Fruit fly (Drosophila melanogaster): ENCODE results near the gene CG6565.

CG6565 gene

dm6 chr2L:13368940-13369339 lies 4.9 kb upstream of the CG6565 start, which contains the start of gene CG31855 (continued):
- TF ChIP-seq eve (GFP tag; optimal IDR thresholded peaks at IDR 0.05) (no peak), mirr (GFP tag; optimal IDR thresholded peaks at IDR 0.05) (peak; percentile 66), oc (tag; optimal IDR thresholded peaks at IDR 0.05) (no peak), ac (GFP tag; optimal IDR thresholded peaks at IDR 0.05) (no peak), Lhr (GFP tag; optimal IDR thresholded peaks at IDR 0.05) (peak; percentile 12), CG9797 (GFP tag; optimal IDR thresholded peaks at IDR 0.05) (no peak), PHDP (tag; optimal IDR thresholded peaks at IDR 0.05) (peak; percentile 81), HmgZ (tag; optimal IDR thresholded peaks at IDR 0.05) (peak; percentile 85), CG9727 (GFP tag; optimal IDR thresholded peaks at IDR 0.05) (peak; percentile 72), sr (GFP tag; IDR thresholded peaks at IDR 0.05) (peak; percentile 48; the same call in 2 of the 3 replicates), ERR (GFP tag; optimal IDR thresholded peaks at IDR 0.05) (peak; percentile 29), ash1 (GFP tag; optimal IDR thresholded peaks at IDR 0.05) (no peak), zen (tag; optimal IDR thresholded peaks at IDR 0.05) (peak; percentile 26), Oli (tag; optimal IDR thresholded peaks at IDR 0.05) (peak; percentile 63), CG1603 (tag; optimal IDR thresholded peaks at IDR 0.05) (peak; percentile 68), Doc2 (GFP tag; IDR thresholded peaks at IDR 0.05) (no peak), ttk (GFP tag; IDR thresholded peaks at IDR 0.05) (peak; percentile 69), dpn (GFP tag; optimal IDR thresholded peaks at IDR 0.05) (peak; percentile 80 to 90), scrt (GFP tag; optimal IDR thresholded peaks at IDR 0.05) (peak; percentile 66), Side (GFP tag; optimal IDR thresholded peaks at IDR 0.05) (peak; percentile 64), D19A (tag; optimal IDR thresholded peaks at IDR 0.05) (peak; percentile 56), CG14014 (GFP tag; IDR thresholded peaks at IDR 0.05) (peak; percentile 86), CG7928 (GFP tag; optimal IDR thresholded peaks at IDR 0.05) (peak; percentile 44), CG10959 (GFP tag; IDR thresholded peaks at IDR 0.05) (peak; percentile 76), usp (GFP tag; optimal IDR thresholded peaks at IDR 0.05) (no peak), run (tag; optimal IDR thresholded peaks at IDR 0.05) (peak; percentile 41), cad (GFP tag; optimal IDR thresholded peaks at IDR 0.05) (no peak), CG2889 (GFP tag; IDR thresholded peaks at IDR 0.05) (peak; percentile 57; the same call in 2 of the 3 replicates), bigmax (GFP tag; optimal IDR thresholded peaks at IDR 0.05) (no peak), CG8478 (optimal IDR thresholded peaks at IDR 0.05) (no peak), CG2199 (GFP tag; IDR thresholded peaks at IDR 0.05) (no peak), CG17912 (GFP tag; optimal IDR thresholded peaks at IDR 0.05) (peak; percentile 69), eyg (GFP tag; optimal IDR thresholded peaks at IDR 0.05) (peak; percentile 41), Oaz (GFP tag; IDR thresholded peaks at IDR 0.05) (peak; percentile 57; the same call in 1 of the 2 replicates), dan (GFP tag; IDR thresholded peaks at IDR 0.05) (no peak), ken (GFP tag; IDR thresholded peaks at IDR 0.05) (peak; percentile 89), crol (GFP tag; IDR thresholded peaks at IDR 0.05) (no peak), CG3163 (GFP tag; optimal IDR thresholded peaks at IDR 0.05) (peak; percentile 19), C15 (GFP tag; IDR thresholded peaks at IDR 0.05) (0 out of 3 replicates have a peak, but pooled peaks have one; percentile 53), zf30C (GFP tag; optimal IDR thresholded peaks at IDR 0.05) (no peak), CG17612 (GFP tag; IDR thresholded peaks at IDR 0.05) (peak; percentile 39), CG31224 (GFP tag; IDR thresholded peaks at IDR 0.05) (peak; percentile 52; the same call in 1 of the 2 replicates), Dip2 (GFP tag; IDR thresholded peaks at IDR 0.05) (no peak), ems (GFP tag; optimal IDR thresholded peaks at IDR 0.05) (peak; percentile 86), Dip3 (GFP tag; optimal IDR thresholded peaks at IDR 0.05) (peak; percentile 51), mam (GFP tag; optimal IDR thresholded peaks at IDR 0.05) (peak; percentile 83), wek (GFP tag; optimal IDR thresholded peaks at IDR 0.05) (peak; percentile 22), H2.0 (GFP tag; IDR thresholded peaks at IDR 0.05) (peak; percentile 78), pfk (GFP tag; optimal IDR thresholded peaks at IDR 0.05) (peak; percentile 59), Aef1 (GFP tag; IDR thresholded peaks at IDR 0.05) (peak; percentile 89), H15 (GFP tag; IDR thresholded peaks at IDR 0.05) (peak; percentile 87), CG2120 (GFP tag; optimal IDR thresholded peaks at IDR 0.05) (peak; percentile 91), sna (GFP tag; IDR thresholded peaks at IDR 0.05; ENCODE audit: partially characterized antibody) (no peak)
